Fruit fly (Drosophila melanogaster): Measurements from ENCODE around the gene CG43131.

DNA sequence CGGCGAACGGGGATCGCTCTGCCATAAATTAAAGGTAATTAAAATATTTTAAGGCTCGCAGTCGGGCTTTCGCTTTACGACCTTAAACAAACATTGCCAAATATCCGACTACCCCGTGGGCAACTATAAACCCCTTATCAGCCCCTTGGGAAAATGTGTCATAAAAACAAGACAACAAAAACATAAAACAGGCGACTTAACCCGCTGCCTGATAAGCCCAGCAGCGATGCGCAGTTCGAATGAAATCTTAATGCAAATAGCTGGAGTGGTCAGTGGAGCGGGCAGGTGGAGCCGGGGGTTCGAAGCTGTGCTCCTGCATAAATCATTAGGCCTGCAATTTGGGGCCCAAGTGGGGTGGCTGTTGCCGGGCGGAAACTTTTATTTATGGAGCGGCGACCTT lies 46.5 kb downstream of the CG43131 start:
- TF ChIP-seq Dfd (GFP tag; optimal IDR thresholded peaks at IDR 0.05) (no peak), Hnf4 (GFP tag; optimal IDR thresholded peaks at IDR 0.05) (no peak), Myc (optimal IDR thresholded peaks at IDR 0.05) (no peak), OdsH (GFP tag; optimal IDR thresholded peaks at IDR 0.05) (no peak), h (GFP tag; optimal IDR thresholded peaks at IDR 0.05) (no peak)

Measured in whole organism, wandering third instar larva.